Worm (Caenorhabditis elegans) whole organism, late embryonic: Measurements from ENCODE around the gene srd-65.
A peak's percentile ranks its signal among the peaks of the same experiment; 100 is the strongest.

Source experiments
- K09A11.1 ChIP-seq: sonication (generic microtip); optimal IDR thresholded peaks from 2 replicates; lab custom pipeline; 2017; ENCODE audit warnings: antibody characterized with exemption, mild to moderate bottlenecking, missing genetic modification characterization, missing compliant biosample characterization; ENCODE audit not compliant: insufficient read depth
- T23F11.4 ChIP-seq: fragments of 200-800 bp; sonication (Bioruptor generic); optimal IDR thresholded peaks from 2 replicates; lab custom pipeline; 2018; ENCODE audit warnings: mild to moderate bottlenecking, missing genetic modification characterization, missing compliant biosample characterization
- Y22D7AL.16 ChIP-seq: sonication (generic microtip); optimal IDR thresholded peaks from 2 replicates; lab custom pipeline; 2016; ENCODE audit warnings: missing genetic modification characterization, missing compliant biosample characterization
- ahr-1 ChIP-seq: sonication (generic microtip); optimal IDR thresholded peaks from 2 replicates; lab custom pipeline; 2016; ENCODE audit warnings: missing genetic modification characterization, missing compliant biosample characterization
- ama-1 ChIP-seq: fragments of 150-350 bp; optimal IDR thresholded peaks from 2 replicates; lab custom pipeline; 2014
- ceh-14 ChIP-seq: sonication (generic microtip); optimal IDR thresholded peaks from 2 replicates; lab custom pipeline; 2016; ENCODE audit warnings: missing genotype, missing genetic modification characterization, missing compliant biosample characterization
- ceh-19 ChIP-seq: fragments of 200-800 bp; sonication (Bioruptor generic); optimal IDR thresholded peaks from 2 replicates; lab custom pipeline; 2018; ENCODE audit warnings: mild to moderate bottlenecking, missing genetic modification characterization, missing compliant biosample characterization
- ceh-24 ChIP-seq: sonication (generic microtip); optimal IDR thresholded peaks from 2 replicates; lab custom pipeline; 2016; ENCODE audit warnings: mild to moderate bottlenecking, missing genetic modification characterization, missing compliant biosample characterization
- ceh-45 ChIP-seq: fragments of 200-800 bp; sonication (Bioruptor generic); IDR thresholded peaks from 2 replicates; pipeline ENCODE4 v1.3.6; 2022; ENCODE audit warnings: missing genetic modification reagents, missing genetic modification characterization, missing compliant biosample characterization
- ceh-48 ChIP-seq: sonication (generic microtip); optimal IDR thresholded peaks from 2 replicates; lab custom pipeline; 2016; ENCODE audit warnings: missing genetic modification characterization, inconsistent platforms, missing compliant biosample characterization
- ceh-6 ChIP-seq: fragments of 200-800 bp; sonication (Bioruptor generic); optimal IDR thresholded peaks from 2 replicates; lab custom pipeline; 2018; ENCODE audit warnings: mild to moderate bottlenecking, missing genetic modification characterization, missing compliant biosample characterization
- ceh-9 ChIP-seq: sonication (generic microtip); optimal IDR thresholded peaks from 2 replicates; lab custom pipeline; 2016; ENCODE audit warnings: mild to moderate bottlenecking, missing genetic modification characterization, inconsistent platforms, missing compliant biosample characterization
- che-1 ChIP-seq: sonication (generic microtip); optimal IDR thresholded peaks from 2 replicates; lab custom pipeline; 2016; ENCODE audit warnings: mild to moderate bottlenecking, missing genetic modification characterization, missing compliant biosample characterization
- dve-1 ChIP-seq: sonication (generic microtip); optimal IDR thresholded peaks from 2 replicates; lab custom pipeline; 2017; ENCODE audit warnings: antibody characterized with exemption, mild to moderate bottlenecking, missing genetic modification characterization, missing compliant biosample characterization
- elt-2 ChIP-seq: sonication (generic microtip); optimal IDR thresholded peaks from 2 replicates; lab custom pipeline; 2016; ENCODE audit warnings: missing genetic modification reagents, missing genetic modification characterization, missing compliant biosample characterization
- elt-4 ChIP-seq: sonication (generic microtip); optimal IDR thresholded peaks from 2 replicates; lab custom pipeline; 2016; ENCODE audit warnings: missing genetic modification characterization, missing compliant biosample characterization
- fkh-6 ChIP-seq: sonication (generic microtip); optimal IDR thresholded peaks from 2 replicates; lab custom pipeline; 2016; ENCODE audit warnings: missing genetic modification characterization, missing compliant biosample characterization
- gmeb-2 ChIP-seq: sonication (generic microtip); optimal IDR thresholded peaks from 2 replicates; lab custom pipeline; 2016; ENCODE audit warnings: missing genetic modification characterization, inconsistent platforms, missing compliant biosample characterization
- hlh-15 ChIP-seq: sonication (generic microtip); optimal IDR thresholded peaks from 2 replicates; lab custom pipeline; 2016; ENCODE audit warnings: missing genetic modification characterization, missing compliant biosample characterization
- hlh-6 ChIP-seq: sonication (generic microtip); optimal IDR thresholded peaks from 2 replicates; lab custom pipeline; 2016; ENCODE audit warnings: missing genotype, missing genetic modification characterization, missing compliant biosample characterization
- lin-11 ChIP-seq: fragments of 200-800 bp; sonication (Bioruptor generic); optimal IDR thresholded peaks from 2 replicates; lab custom pipeline; 2018; ENCODE audit warnings: mild to moderate bottlenecking, missing genetic modification characterization, missing compliant biosample characterization
- mec-3 ChIP-seq: sonication (generic microtip); optimal IDR thresholded peaks from 2 replicates; lab custom pipeline; 2016; ENCODE audit warnings: borderline replicate concordance, missing genetic modification characterization, missing compliant biosample characterization
- nfya-1 ChIP-seq: sonication (generic microtip); optimal IDR thresholded peaks from 2 replicates; lab custom pipeline; 2017; ENCODE audit warnings: missing genetic modification characterization, mild to moderate bottlenecking, missing compliant biosample characterization, antibody characterized with exemption, moderate library complexity
- nhr-232 ChIP-seq: sonication (generic microtip); optimal IDR thresholded peaks from 2 replicates; lab custom pipeline; 2016; ENCODE audit warnings: missing genetic modification characterization, missing compliant biosample characterization
- pat-9 ChIP-seq: fragments of 200-800 bp; sonication (Bioruptor generic); optimal IDR thresholded peaks from 2 replicates; lab custom pipeline; 2018; ENCODE audit warnings: mild to moderate bottlenecking, missing genetic modification characterization, moderate library complexity, missing compliant biosample characterization
- pha-2 ChIP-seq: sonication (generic microtip); optimal IDR thresholded peaks from 2 replicates; lab custom pipeline; 2017; ENCODE audit warnings: mild to moderate bottlenecking, missing genetic modification characterization, missing compliant biosample characterization
- pha-4 ChIP-seq: fragments of 150-350 bp; optimal IDR thresholded peaks from 2 replicates; lab custom pipeline; 2018; ENCODE audit warnings: missing biosample characterization, missing genetic modification reagents, missing genetic modification characterization
- pqm-1 ChIP-seq: sonication (generic microtip); optimal IDR thresholded peaks from 2 replicates; lab custom pipeline; 2016; ENCODE audit warnings: missing genetic modification characterization, missing compliant biosample characterization
- sdc-2 ChIP-seq: sonication (generic microtip); optimal IDR thresholded peaks from 2 replicates; lab custom pipeline; 2016; ENCODE audit warnings: missing genotype, missing genetic modification characterization, missing compliant biosample characterization
- sox-2 ChIP-seq: fragments of 200-800 bp; sonication (Bioruptor generic); IDR thresholded peaks from 2 replicates; pipeline ENCODE4 v1.3.6; 2022; ENCODE audit warnings: missing genetic modification reagents, missing genetic modification characterization, missing compliant biosample characterization
- sox-4 ChIP-seq: sonication (generic microtip); optimal IDR thresholded peaks from 2 replicates; lab custom pipeline; 2017; ENCODE audit warnings: mild to moderate bottlenecking, missing genetic modification characterization, inconsistent platforms, missing compliant biosample characterization
- syd-9 ChIP-seq: sonication (generic microtip); optimal IDR thresholded peaks from 2 replicates; lab custom pipeline; 2016; ENCODE audit warnings: mild to moderate bottlenecking, missing genetic modification characterization, moderate library complexity, missing compliant biosample characterization
- ttx-3 ChIP-seq: sonication (generic microtip); optimal IDR thresholded peaks from 2 replicates; lab custom pipeline; 2016; ENCODE audit warnings: missing genetic modification reagents, missing genetic modification characterization, missing compliant biosample characterization
- unc-3 ChIP-seq, 2 experiments: fragments of 200-800 bp in 1 of 2; sonication (Bioruptor generic) in 1 of 2; sonication (generic microtip) in 1 of 2; conservative IDR thresholded peaks in 1 of 2; optimal IDR thresholded peaks in 1 of 2; 2 replicates each; pipeline versions ENCODE4 v1.3.6 to Lab custom; 2016 to 2022; ENCODE audit warnings: missing compliant biosample characterization in 2 of 2, missing genetic modification characterization in 2 of 2, missing genetic modification reagents in 1 of 2
- unc-86 ChIP-seq: sonication (generic microtip); optimal IDR thresholded peaks from 2 replicates; lab custom pipeline; 2016; ENCODE audit warnings: missing genetic modification characterization, missing compliant biosample characterization
- ztf-16 ChIP-seq: sonication (generic microtip); optimal IDR thresholded peaks from 2 replicates; lab custom pipeline; 2017; ENCODE audit warnings: missing genetic modification characterization, missing compliant biosample characterization

Gene srd-65

ce11 chrIII:2224478-2224877 lies 646 bp upstream of the srd-65 start, which contains the start of gene fbxa-38:
Gene fbxa-38, plus strand, starts transcription at chrIII:2224672.
- TF ChIP-seq hlh-6 (no peak), ceh-14 (tag; lab: Kevin White, UChicago) (no peak), elt-2 (peak; percentile 11)

ce11 chrIII:2219408-2219807 lies 4.4 kb downstream of the srd-65 start, which contains the start of gene fbxa-12:
Gene fbxa-12, plus strand, starts transcription at chrIII:2219708.
- no peak for TF ChIP-seq ceh-6 (GFP tag; lab: Kevin White, UChicago)
- TF ChIP-seq pha-2 (tag; lab: Kevin White, UChicago), result no peak
- no peak for TF ChIP-seq ceh-45 (GFP tag; lab: Robert Waterston, UW)
- TF ChIP-seq ceh-19 (GFP tag; lab: Kevin White, UChicago), result no peak
- TF ChIP-seq hlh-15 (tag; lab: Kevin White, UChicago), result no peak
- TF ChIP-seq pqm-1 (tag; lab: Kevin White, UChicago), result no peak
- TF ChIP-seq fkh-6 (tag; lab: Kevin White, UChicago), result no peak
- TF ChIP-seq ahr-1 (tag; lab: Kevin White, UChicago), result no peak
- no peak for TF ChIP-seq sox-4
- TF ChIP-seq mec-3 (tag; lab: Kevin White, UChicago), result no peak
- no peak for TF ChIP-seq sdc-2
- no peak for TF ChIP-seq dve-1
- no peak for TF ChIP-seq pat-9 (tag; lab: Kevin White, UChicago)
- no peak for TF ChIP-seq nhr-232 (tag; lab: Kevin White, UChicago)
- TF ChIP-seq che-1 (tag; lab: Kevin White, UChicago), result no peak
- no peak for TF ChIP-seq ceh-48 (tag; lab: Kevin White, UChicago)
- TF ChIP-seq Y22D7AL.16 (tag; lab: Kevin White, UChicago), result no peak

DNA sequence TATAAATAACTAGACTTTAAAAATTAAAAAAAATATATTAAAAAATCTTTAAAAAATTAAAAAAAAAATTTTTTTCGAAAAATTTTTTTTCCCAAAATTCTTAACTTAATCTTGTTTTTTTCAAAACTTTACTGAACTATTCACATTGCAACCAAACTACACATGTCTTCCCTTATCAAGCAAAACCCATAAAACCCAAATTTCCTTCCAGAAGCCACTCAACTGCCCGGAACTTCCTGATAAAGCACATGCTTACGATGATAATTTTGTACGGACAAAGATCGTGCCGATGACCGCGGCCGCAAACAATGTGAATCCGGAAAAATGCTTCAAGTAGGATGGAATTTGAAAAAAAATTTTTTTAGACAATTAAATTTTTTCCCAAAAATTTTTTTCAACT lies 11.5 kb downstream of the srd-65 start:
- TF ChIP-seq pha-2 (tag; lab: Kevin White, UChicago) (no peak), pqm-1 (tag; lab: Kevin White, UChicago) (no peak), ceh-24 (no peak), T23F11.4 (GFP tag; lab: Kevin White, UChicago) (no peak)

ce11 chrIII:2211120-2211519 lies 12.7 kb downstream of the srd-65 start, which contains the start of gene C39B5.14:
Gene C39B5.14, plus strand, starts transcription at chrIII:2211420.
- TF ChIP-seq ztf-16 (tag; lab: Kevin White, UChicago) (no peak), pha-4 (no peak), hlh-6 (no peak), dve-1 (no peak), lin-11 (no peak), sox-4 (no peak), syd-9 (tag; lab: Kevin White, UChicago) (no peak), ama-1 (no peak), unc-86 (tag; lab: Kevin White, UChicago) (no peak), K09A11.1 (tag; lab: Kevin White, UChicago) (no peak), ceh-45 (GFP tag; lab: Robert Waterston, UW) (no peak), fkh-6 (tag; lab: Kevin White, UChicago) (no peak), ceh-24 (no peak), gmeb-2 (tag; lab: Kevin White, UChicago) (no peak), mec-3 (tag; lab: Kevin White, UChicago) (no peak), nhr-232 (tag; lab: Kevin White, UChicago) (no peak)

- no peak for TF ChIP-seq nhr-232 (tag; lab: Kevin White, UChicago)
- TF ChIP-seq elt-4, result no peak
- no peak for TF ChIP-seq unc-3 (GFP tag; conservative IDR thresholded peaks at IDR 0.05; lab: Robert Waterston, UW)
- TF ChIP-seq unc-3 (tag; optimal IDR thresholded peaks at IDR 0.05; lab: Kevin White, UChicago), result no peak
- TF ChIP-seq dve-1, result no peak
- TF ChIP-seq hlh-6, result no peak
- no peak for TF ChIP-seq ceh-9 (tag; lab: Kevin White, UChicago)
- TF ChIP-seq nfya-1, result no peak
- no peak for TF ChIP-seq ttx-3 (tag; lab: Kevin White, UChicago)
- TF ChIP-seq pqm-1 (tag; lab: Kevin White, UChicago), result no peak
- no peak for TF ChIP-seq T23F11.4 (GFP tag; lab: Kevin White, UChicago)
- TF ChIP-seq syd-9 (tag; lab: Kevin White, UChicago), result no peak
- no peak for TF ChIP-seq ztf-16 (tag; lab: Kevin White, UChicago)
- no peak for TF ChIP-seq sox-2 (GFP tag; lab: Robert Waterston, UW)
- TF ChIP-seq, all 69 proteins: peak for 0
Observed at ce11 chrIII:2210601-2211000, 13.2 kb downstream of the srd-65 start.
